Fruit fly (Drosophila melanogaster): Measurements from ENCODE around the gene CG11313.

dm6 chr3R:30756191-30756590 lies 25.2 kb upstream of the CG11313 start:
- TF ChIP-seq CG16779 (tag; optimal IDR thresholded peaks at IDR 0.05) (no peak), Ets96B (tag; optimal IDR thresholded peaks at IDR 0.05) (peak; percentile 15), Sox15 (GFP tag; optimal IDR thresholded peaks at IDR 0.05) (no peak), CG6854 (GFP tag; optimal IDR thresholded peaks at IDR 0.05) (no peak)
